Fruit fly (Drosophila melanogaster) whole organism, adult: ENCODE measurements around the gene CG33934.
A peak's percentile ranks its signal among the peaks of the same experiment; 100 is the strongest.

Experiments used
- CG14711 ChIP-seq: fragments of 200-800 bp; sonication (Bioruptor generic); optimal IDR thresholded peaks from 2 replicates; lab custom pipeline; 2018; ENCODE audit warnings: missing biosample characterization, mild to moderate bottlenecking, missing genetic modification characterization, moderate library complexity
- CG7045 ChIP-seq: fragments of 200-800 bp; sonication (Bioruptor generic); optimal IDR thresholded peaks from 2 replicates; lab custom pipeline; 2017; ENCODE audit warnings: missing biosample characterization, mild to moderate bottlenecking, missing genetic modification characterization
- Clk ChIP-seq: fragments of 200-800 bp; sonication (Bioruptor generic); optimal IDR thresholded peaks from 2 replicates; lab custom pipeline; 2017; ENCODE audit warnings: missing biosample characterization, missing genetic modification characterization
- Crg-1 ChIP-seq: fragments of 200-800 bp; sonication (Bioruptor generic); optimal IDR thresholded peaks from 2 replicates; lab custom pipeline; 2016; ENCODE audit warnings: missing biosample characterization, missing genetic modification characterization
- Hr96 ChIP-seq: fragments of 200-800 bp; sonication (Bioruptor generic); optimal IDR thresholded peaks from 2 replicates; lab custom pipeline; 2016; ENCODE audit warnings: missing biosample characterization, missing genetic modification characterization
- Mnt ChIP-seq: fragments of 200-800 bp; sonication (Bioruptor generic); optimal IDR thresholded peaks from 2 replicates; lab custom pipeline; 2016; ENCODE audit warnings: missing biosample characterization, mild to moderate bottlenecking, missing genetic modification characterization
- bab1 ChIP-seq: fragments of 200-800 bp; sonication (Bioruptor generic); optimal IDR thresholded peaks from 3 replicates; lab custom pipeline; 2019; ENCODE audit warnings: missing biosample characterization, mild to moderate bottlenecking, missing genetic modification characterization, moderate library complexity
- kay ChIP-seq: fragments of 200-800 bp; sonication (Bioruptor generic); peaks from one replicate; lab custom pipeline; 2016; ENCODE audit warnings: missing biosample characterization, missing genetic modification characterization, borderline replicate concordance
- tj ChIP-seq: fragments of 200-800 bp; sonication (Bioruptor generic); optimal IDR thresholded peaks from 3 replicates; lab custom pipeline; 2017; ENCODE audit warnings: missing biosample characterization, mild to moderate bottlenecking, missing genetic modification characterization, moderate library complexity
- toe ChIP-seq: fragments of 200-800 bp; sonication (Bioruptor generic); optimal IDR thresholded peaks from 2 replicates; lab custom pipeline; 2016; ENCODE audit warnings: missing biosample characterization, missing genetic modification characterization

DNA sequence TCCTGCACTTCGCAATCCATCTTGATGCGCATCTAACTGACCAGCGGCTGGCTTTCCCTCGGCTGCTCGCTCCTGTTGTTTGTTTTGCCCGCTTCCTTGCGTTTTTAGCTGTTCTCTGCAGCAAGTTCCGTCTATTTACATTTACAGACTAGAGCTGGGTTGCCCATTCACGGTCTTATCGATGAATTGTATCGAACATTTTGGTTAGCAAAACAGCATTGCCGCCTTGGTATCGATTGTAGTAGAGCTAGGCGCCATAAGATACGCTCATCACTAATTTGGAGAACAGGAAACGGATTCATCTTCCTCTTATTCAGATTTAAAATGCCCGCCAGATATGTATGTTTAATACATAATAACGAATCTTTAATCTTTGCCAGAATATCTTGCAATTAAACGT lies 6.7 kb upstream of the CG33934 start, which contains the start of gene Regnase-1:
- TF ChIP-seq Hr96 (GFP tag; lab: Kevin White, UChicago): peak; percentile 87
- TF ChIP-seq Mnt: peak; percentile 78
- peak; percentile 91 for TF ChIP-seq CG7045 (GFP tag; lab: Kevin White, UChicago)
- peak; percentile 83 for TF ChIP-seq CG14711 (tag; lab: Kevin White, UChicago)
- TF ChIP-seq tj (GFP tag; lab: Kevin White, UChicago): peak; percentile 63
- TF ChIP-seq bab1 (GFP tag; lab: Kevin White, UChicago): peak; percentile 96
- TF ChIP-seq toe (GFP tag; lab: Kevin White, UChicago): peak; percentile 72
- TF ChIP-seq Crg-1 (GFP tag; lab: Kevin White, UChicago): peak; percentile 85
- no peak for TF ChIP-seq kay (GFP tag; lab: Kevin White, UChicago)
- peak; percentile 22 for TF ChIP-seq Clk (GFP tag; lab: Kevin White, UChicago)
